Worm (Caenorhabditis elegans) whole organism, early embryonic: Measurements from ENCODE around the gene srsx-10.

ENCODE experiments used
- B0310.2 ChIP-seq: sonication (generic microtip); optimal IDR thresholded peaks from 2 replicates; lab custom pipeline; 2016; ENCODE audit warnings: mild to moderate bottlenecking, missing genetic modification characterization, missing compliant biosample characterization
- F13C5.2 ChIP-seq: sonication (generic microtip); optimal IDR thresholded peaks from 2 replicates; lab custom pipeline; 2017; ENCODE audit warnings: mild to moderate bottlenecking, missing genetic modification characterization, inconsistent platforms, missing compliant biosample characterization
- tbx-37 ChIP-seq: fragments of 200-800 bp; sonication (Bioruptor generic); conservative IDR thresholded peaks from 2 replicates; pipeline ENCODE4 v1.3.6; 2022; ENCODE audit warnings: missing genetic modification reagents, missing genetic modification characterization, missing compliant biosample characterization

ce11 chrV:4929842-4930241 lies 44.7 kb downstream of the srsx-10 start, which contains the start of gene str-205:
- no peak for TF ChIP-seq tbx-37 (GFP tag; lab: Robert Waterston, UW)
- no peak for TF ChIP-seq F13C5.2 (tag; lab: Kevin White, UChicago)
- no peak for TF ChIP-seq B0310.2
